Worm (Caenorhabditis elegans) whole organism, early embryonic: Measurements from ENCODE around the gene Y94H6A.7.

Experiments used
- B0310.2 ChIP-seq: sonication (generic microtip); optimal IDR thresholded peaks from 2 replicates; lab custom pipeline; 2016; ENCODE audit warnings: mild to moderate bottlenecking, missing genetic modification characterization, missing compliant biosample characterization
- F13C5.2 ChIP-seq: sonication (generic microtip); optimal IDR thresholded peaks from 2 replicates; lab custom pipeline; 2017; ENCODE audit warnings: mild to moderate bottlenecking, missing genetic modification characterization, inconsistent platforms, missing compliant biosample characterization
- ama-1 ChIP-seq: fragments of 150-350 bp; optimal IDR thresholded peaks from 2 replicates; lab custom pipeline; 2014
- ceh-13 ChIP-seq: fragments of 200-800 bp; sonication (Bioruptor generic); optimal IDR thresholded peaks from 2 replicates; lab custom pipeline; 2018; ENCODE audit warnings: mild to moderate bottlenecking, missing genetic modification characterization, missing compliant biosample characterization
- flt-1 ChIP-seq: fragments of 200-800 bp; sonication (Bioruptor generic); IDR thresholded peaks from 2 replicates; pipeline ENCODE4 v1.3.6; 2022; ENCODE audit warnings: missing genetic modification characterization, missing compliant biosample characterization
- hmbx-1 ChIP-seq: sonication (generic microtip); optimal IDR thresholded peaks from 2 replicates; lab custom pipeline; 2016; ENCODE audit warnings: mild to moderate bottlenecking, missing genetic modification characterization, missing compliant biosample characterization
- hmg-4 ChIP-seq: fragments of 200-800 bp; sonication (Bioruptor generic); optimal IDR thresholded peaks from 2 replicates; lab custom pipeline; 2018; ENCODE audit warnings: mild to moderate bottlenecking, missing genetic modification characterization, missing compliant biosample characterization
- hnd-1 ChIP-seq: sonication (generic microtip); optimal IDR thresholded peaks from 2 replicates; lab custom pipeline; 2016; ENCODE audit warnings: missing genetic modification characterization, missing compliant biosample characterization
- scrt-1 ChIP-seq: fragments of 200-800 bp; sonication (Bioruptor generic); IDR thresholded peaks from 2 replicates; pipeline ENCODE4 v1.3.6; 2022; ENCODE audit warnings: missing genetic modification characterization, missing compliant biosample characterization
- sea-1 ChIP-seq: fragments of 200-800 bp; sonication (Bioruptor generic); conservative IDR thresholded peaks from 2 replicates; pipeline ENCODE4 v1.3.6; 2022; ENCODE audit warnings: missing genetic modification characterization, missing compliant biosample characterization
- tbx-11 ChIP-seq: fragments of 200-800 bp; sonication (Bioruptor generic); IDR thresholded peaks from 2 replicates; pipeline ENCODE4 v1.3.6; 2022; ENCODE audit warnings: missing genetic modification characterization, missing compliant biosample characterization
- tra-4 ChIP-seq: sonication (generic microtip); optimal IDR thresholded peaks from 2 replicates; lab custom pipeline; 2017; ENCODE audit warnings: missing genetic modification characterization, missing compliant biosample characterization

DNA sequence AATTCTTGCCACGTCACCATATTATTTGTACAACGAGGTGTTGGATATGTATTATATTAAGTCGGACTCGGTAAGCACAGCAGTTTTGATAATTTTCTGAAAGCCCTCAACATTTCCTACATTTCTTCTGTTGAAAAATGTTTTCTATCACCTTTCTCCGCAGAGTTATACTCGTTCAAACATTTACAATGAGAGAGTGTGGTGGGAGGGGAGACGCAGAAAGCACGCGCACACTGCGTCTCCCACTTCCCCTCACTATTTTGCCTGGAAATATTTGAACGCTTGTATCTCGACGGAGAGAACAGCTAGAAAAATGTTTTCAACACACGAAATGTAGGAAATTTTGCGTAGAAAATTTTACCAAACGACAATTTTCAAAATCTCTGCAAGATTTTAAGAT lies 47.8 kb upstream of the Y94H6A.7 start:
- TF ChIP-seq ama-1 (lab: Kevin White, UChicago) (no peak), F13C5.2 (no peak), hmg-4 (GFP tag; lab: Kevin White, UChicago) (no peak), tra-4 (tag; lab: Kevin White, UChicago) (no peak), flt-1 (no peak), hmbx-1 (tag; lab: Kevin White, UChicago) (no peak), B0310.2 (tag; lab: Kevin White, UChicago) (no peak), sea-1 (GFP tag; lab: Robert Waterston, UW) (no peak), hnd-1 (no peak), tbx-11 (no peak), ceh-13 (GFP tag; lab: Kevin White, UChicago) (no peak), scrt-1 (GFP tag; lab: Robert Waterston, UW) (no peak)
